Worm (Caenorhabditis elegans) whole organism, young adult: ENCODE measurements around the gene D1086.3.
A peak's percentile ranks its signal among the peaks of the same experiment; 100 is the strongest.

ENCODE experiments used
- dpff-1 ChIP-seq: sonication (generic microtip); optimal IDR thresholded peaks from 2 replicates; lab custom pipeline; 2017; ENCODE audit warnings: mild to moderate bottlenecking, missing genetic modification characterization, missing compliant biosample characterization
- ets-4 ChIP-seq: fragments of 200-800 bp; sonication (Bioruptor generic); optimal IDR thresholded peaks from 2 replicates; lab custom pipeline; 2018; ENCODE audit warnings: mild to moderate bottlenecking, missing genetic modification characterization, missing compliant biosample characterization
- snpc-4 ChIP-seq, 5 experiments: fragments of 150-350 bp in 1 of 5; sonication (generic microtip) in 4 of 5; optimal IDR thresholded peaks; 2 replicates each; lab custom pipeline; 2014 to 2018; ENCODE audit warnings: missing genetic modification characterization in 5 of 5, missing biosample characterization in 3 of 5, antibody characterized with exemption in 2 of 5, mild to moderate bottlenecking in 2 of 5, missing compliant biosample characterization in 2 of 5, missing genotype in 2 of 5, moderate library complexity in 2 of 5, missing genetic modification reagents in 1 of 5

- no peak for TF ChIP-seq snpc-4 (GFP tag; optimal IDR thresholded peaks at IDR 0.05; lab: Kevin White, UChicago)
- peak in 1 of 4 experiments; percentile 30 for TF ChIP-seq snpc-4 (tag; optimal IDR thresholded peaks at IDR 0.05; lab: Kevin White, UChicago)
- TF ChIP-seq ets-4, result no peak
- no peak for TF ChIP-seq dpff-1 (tag; lab: Kevin White, UChicago)
Measured at ce11 chrV:14090309-14090967, 2.2 kb upstream of the D1086.3 start, which contains the start of the genes D1086.5 and him-5.
